Fruit fly (Drosophila melanogaster) whole organism, embryonic: ENCODE results near the gene CG3294.
A peak's percentile ranks its signal among the peaks of the same experiment; 100 is the strongest.

Experiments used
- Bgb ChIP-seq: fragments of 200-800 bp; sonication (Bioruptor generic); IDR thresholded peaks from 2 replicates; pipeline ENCODE4 v1.3.6; 2022; ENCODE audit warnings: missing biosample characterization, missing genetic modification characterization; ENCODE audit not compliant: partially characterized antibody
- CG10267 ChIP-seq: fragments of 200-800 bp; sonication (Bioruptor generic); optimal IDR thresholded peaks from 2 replicates; lab custom pipeline; 2018; ENCODE audit warnings: missing biosample characterization, mild to moderate bottlenecking, missing genetic modification characterization, moderate library complexity
- CG10462 ChIP-seq: fragments of 200-800 bp; sonication (Bioruptor generic); optimal IDR thresholded peaks from 2 replicates; lab custom pipeline; 2016; ENCODE audit warnings: missing biosample characterization, missing genetic modification characterization
- CG11093 ChIP-seq: fragments of 200-800 bp; sonication (Bioruptor generic); IDR thresholded peaks from 3 replicates; pipeline ENCODE4 v1.3.6; 2022; ENCODE audit warnings: missing biosample characterization, missing genetic modification characterization
- CG11398 ChIP-seq: fragments of 200-800 bp; sonication (Bioruptor generic); optimal IDR thresholded peaks from 2 replicates; lab custom pipeline; 2016; ENCODE audit warnings: missing biosample characterization, missing genetic modification characterization
- CG11723 ChIP-seq: fragments of 200-800 bp; sonication (Bioruptor generic); optimal IDR thresholded peaks from 2 replicates; lab custom pipeline; 2017; ENCODE audit warnings: missing biosample characterization, mild to moderate bottlenecking, missing genetic modification characterization
- CG12769 ChIP-seq: fragments of 200-800 bp; sonication (Bioruptor generic); optimal IDR thresholded peaks from 2 replicates; lab custom pipeline; 2019; ENCODE audit warnings: missing biosample characterization, mild to moderate bottlenecking, missing genetic modification characterization, moderate library complexity
- CG12942 ChIP-seq: fragments of 200-800 bp; sonication (Bioruptor generic); optimal IDR thresholded peaks from 3 replicates; lab custom pipeline; 2016; ENCODE audit warnings: missing biosample characterization, missing genetic modification characterization
- CG14050 ChIP-seq: fragments of 200-800 bp; sonication (Bioruptor generic); IDR thresholded peaks from 3 replicates; pipeline ENCODE4 v1.3.6; 2022; ENCODE audit warnings: missing biosample characterization, missing genetic modification characterization
- CG15073 ChIP-seq: fragments of 200-800 bp; sonication (Bioruptor generic); optimal IDR thresholded peaks from 2 replicates; lab custom pipeline; 2016; ENCODE audit warnings: missing biosample characterization, missing genetic modification characterization
- CG1529 ChIP-seq: fragments of 200-800 bp; sonication (Bioruptor generic); optimal IDR thresholded peaks from 3 replicates; lab custom pipeline; 2018; ENCODE audit warnings: missing biosample characterization, missing genetic modification characterization
- CG16813 ChIP-seq: fragments of 200-800 bp; sonication (Bioruptor generic); IDR thresholded peaks from 3 replicates; pipeline ENCODE4 v1.3.6; 2022; ENCODE audit warnings: missing biosample characterization, missing genetic modification characterization; ENCODE audit not compliant: partially characterized antibody
- CG17385 ChIP-seq: fragments of 200-800 bp; sonication (Bioruptor generic); optimal IDR thresholded peaks from 3 replicates; lab custom pipeline; 2018; ENCODE audit warnings: missing biosample characterization, mild to moderate bottlenecking, missing genetic modification characterization
- CG17612 ChIP-seq: fragments of 200-800 bp; sonication (Bioruptor generic); IDR thresholded peaks from 2 replicates; pipeline ENCODE4 v1.3.6; 2022; ENCODE audit warnings: missing biosample characterization, missing genetic modification characterization
- CG18619 ChIP-seq: fragments of 200-800 bp; sonication (Bioruptor generic); optimal IDR thresholded peaks from 3 replicates; lab custom pipeline; 2017; ENCODE audit warnings: missing biosample characterization, mild to moderate bottlenecking, missing genetic modification characterization
- CG18764 ChIP-seq: fragments of 200-800 bp; sonication (Bioruptor generic); optimal IDR thresholded peaks from 3 replicates; lab custom pipeline; 2016; ENCODE audit warnings: missing biosample characterization, missing genetic modification characterization
- CG2889 ChIP-seq: fragments of 200-800 bp; sonication (Bioruptor generic); IDR thresholded peaks from 3 replicates; pipeline ENCODE4 v1.3.6; 2022; ENCODE audit warnings: missing biosample characterization, missing genetic modification characterization
- CG42726 ChIP-seq: fragments of 200-800 bp; sonication (Bioruptor generic); IDR thresholded peaks from 2 replicates; pipeline ENCODE4 v1.3.6; 2022; ENCODE audit warnings: missing biosample characterization, missing genetic modification characterization; ENCODE audit not compliant: partially characterized antibody
- CG4820 ChIP-seq: fragments of 200-800 bp; sonication (Bioruptor generic); optimal IDR thresholded peaks from 3 replicates; lab custom pipeline; 2016; ENCODE audit warnings: missing biosample characterization, missing genetic modification characterization
- CG7372 ChIP-seq: fragments of 200-800 bp; sonication (Bioruptor generic); IDR thresholded peaks from 2 replicates; pipeline ENCODE4 v1.3.6; 2022; ENCODE audit warnings: missing biosample characterization, missing genetic modification characterization
- Deaf1 ChIP-seq: fragments of 200-800 bp; optimal IDR thresholded peaks from 3 replicates; lab custom pipeline; 2019; ENCODE audit warnings: missing biosample characterization, mild to moderate bottlenecking, missing genetic modification characterization, moderate library complexity
- Dfd ChIP-seq, 2 experiments: fragments of >200 bp; optimal IDR thresholded peaks; 2 replicates each; lab custom pipeline; 2017; ENCODE audit warnings: missing biosample characterization in 2 of 2, missing genetic modification characterization in 2 of 2
- Dll ChIP-seq: fragments of 200-800 bp; sonication (Bioruptor generic); IDR thresholded peaks from 4 replicates; pipeline ENCODE4 v1.3.6; 2022; ENCODE audit warnings: missing biosample characterization, missing genetic modification characterization; ENCODE audit not compliant: partially characterized antibody
- Ets65A ChIP-seq: fragments of 200-800 bp; sonication (Bioruptor generic); peaks from one replicate; lab custom pipeline; 2016; ENCODE audit warnings: missing biosample characterization, missing genetic modification characterization
- Hsf ChIP-seq: fragments of 200-800 bp; sonication (Bioruptor generic); optimal IDR thresholded peaks from 3 replicates; lab custom pipeline; 2016; ENCODE audit warnings: missing biosample characterization, missing genetic modification characterization
- NC2α ChIP-seq: fragments of 200-800 bp; sonication (Bioruptor generic); optimal IDR thresholded peaks from 2 replicates; lab custom pipeline; 2016; ENCODE audit warnings: missing biosample characterization, missing genetic modification characterization
- Side ChIP-seq: fragments of 200-800 bp; sonication (Bioruptor generic); optimal IDR thresholded peaks from 2 replicates; lab custom pipeline; 2016; ENCODE audit warnings: missing biosample characterization, missing genetic modification characterization
- Ssrp ChIP-seq: fragments of 200-800 bp; sonication (Bioruptor generic); optimal IDR thresholded peaks from 2 replicates; lab custom pipeline; 2018; ENCODE audit warnings: missing biosample characterization, mild to moderate bottlenecking, missing genetic modification characterization, moderate library complexity
- ap ChIP-seq: fragments of 200-800 bp; sonication (Bioruptor generic); IDR thresholded peaks from 2 replicates; pipeline ENCODE4 v1.3.6; 2022; ENCODE audit warnings: missing biosample characterization, missing genetic modification characterization
- bsh ChIP-seq, 2 experiments: fragments of 200-800 bp; sonication (Bioruptor generic); optimal IDR thresholded peaks; 2 replicates each; lab custom pipeline; 2017 to 2018; ENCODE audit warnings: mild to moderate bottlenecking in 2 of 2, missing biosample characterization in 2 of 2, missing genetic modification characterization in 2 of 2, moderate library complexity in 1 of 2
- cas ChIP-seq: fragments of 200-800 bp; sonication (Bioruptor generic); IDR thresholded peaks from 2 replicates; pipeline ENCODE4 v1.3.6; 2022; ENCODE audit warnings: missing biosample characterization, missing genetic modification characterization
- crol ChIP-seq: fragments of 200-800 bp; sonication (Bioruptor generic); IDR thresholded peaks from 2 replicates; pipeline ENCODE4 v1.3.6; 2022; ENCODE audit warnings: missing biosample characterization, missing genetic modification characterization
- da ChIP-seq: fragments of 200-800 bp; sonication (Bioruptor generic); optimal IDR thresholded peaks from 2 replicates; lab custom pipeline; 2016; ENCODE audit warnings: missing biosample characterization, missing genetic modification characterization
- dan ChIP-seq: fragments of 200-800 bp; sonication (Bioruptor generic); IDR thresholded peaks from 2 replicates; pipeline ENCODE4 v1.3.6; 2022; ENCODE audit warnings: missing biosample characterization, missing genetic modification characterization
- emc ChIP-seq: fragments of 200-800 bp; sonication (Bioruptor generic); optimal IDR thresholded peaks from 2 replicates; lab custom pipeline; 2016; ENCODE audit warnings: missing biosample characterization, missing genetic modification characterization
- eyg ChIP-seq: fragments of 200-800 bp; sonication (Bioruptor generic); optimal IDR thresholded peaks from 3 replicates; lab custom pipeline; 2016; ENCODE audit warnings: missing biosample characterization, missing genetic modification characterization
- gfzf ChIP-seq: fragments of 200-800 bp; sonication (Bioruptor generic); optimal IDR thresholded peaks from 2 replicates; lab custom pipeline; 2016; ENCODE audit warnings: missing biosample characterization, mild to moderate bottlenecking, missing genetic modification characterization, moderate library complexity
- grn ChIP-seq: fragments of 200-800 bp; sonication (Bioruptor generic); optimal IDR thresholded peaks from 3 replicates; lab custom pipeline; 2017; ENCODE audit warnings: missing biosample characterization, missing genetic modification characterization
- kah ChIP-seq: fragments of 200-800 bp; sonication (Bioruptor generic); optimal IDR thresholded peaks from 2 replicates; lab custom pipeline; 2018; ENCODE audit warnings: missing biosample characterization, mild to moderate bottlenecking, missing genetic modification characterization
- ken ChIP-seq: fragments of 200-800 bp; sonication (Bioruptor generic); IDR thresholded peaks from 3 replicates; pipeline ENCODE4 v1.3.6; 2022; ENCODE audit warnings: missing biosample characterization, missing genetic modification characterization
- maf-S ChIP-seq: fragments of 200-800 bp; sonication (Bioruptor generic); optimal IDR thresholded peaks from 2 replicates; lab custom pipeline; 2016; ENCODE audit warnings: missing biosample characterization, missing genetic modification characterization
- nom ChIP-seq: fragments of 200-800 bp; sonication (Bioruptor generic); optimal IDR thresholded peaks from 2 replicates; lab custom pipeline; 2017; ENCODE audit warnings: missing biosample characterization, missing genetic modification characterization, mild to moderate bottlenecking, moderate library complexity, missing genetic modification reagents
- psq ChIP-seq: fragments of 200-800 bp; sonication (Bioruptor generic); optimal IDR thresholded peaks from 2 replicates; lab custom pipeline; 2017; ENCODE audit warnings: missing biosample characterization, missing genetic modification characterization
- salm ChIP-seq: fragments of 200-800 bp; sonication (Bioruptor generic); optimal IDR thresholded peaks from 2 replicates; lab custom pipeline; 2018; ENCODE audit warnings: missing biosample characterization, mild to moderate bottlenecking, missing genetic modification characterization
- scrt ChIP-seq: fragments of 200-800 bp; sonication (Bioruptor generic); optimal IDR thresholded peaks from 2 replicates; lab custom pipeline; 2018; ENCODE audit warnings: missing biosample characterization, mild to moderate bottlenecking, missing genetic modification characterization, moderate library complexity
- sens ChIP-seq: fragments of 200-800 bp; sonication (Bioruptor generic); peaks from one replicate; lab custom pipeline; 2016; ENCODE audit warnings: missing biosample characterization, missing genetic modification characterization
- seq ChIP-seq: fragments of 200-800 bp; sonication (Bioruptor generic); IDR thresholded peaks from 2 replicates; pipeline ENCODE4 v1.3.6; 2022; ENCODE audit warnings: missing biosample characterization, missing genetic modification characterization
- sna ChIP-seq: fragments of 200-800 bp; sonication (Bioruptor generic); IDR thresholded peaks from 2 replicates; pipeline ENCODE4 v1.3.6; 2022; ENCODE audit warnings: missing biosample characterization, missing genetic modification characterization; ENCODE audit not compliant: partially characterized antibody
- sr ChIP-seq: fragments of 200-800 bp; sonication (Bioruptor generic); IDR thresholded peaks from 3 replicates; pipeline ENCODE4 v1.3.6; 2022; ENCODE audit warnings: missing biosample characterization, missing genetic modification characterization
- stc ChIP-seq: fragments of 200-800 bp; sonication (Bioruptor generic); IDR thresholded peaks from 2 replicates; pipeline ENCODE4 v1.3.6; 2022; ENCODE audit warnings: missing biosample characterization, missing genetic modification characterization
- tna ChIP-seq: fragments of 200-800 bp; sonication (Bioruptor generic); IDR thresholded peaks from 2 replicates; pipeline ENCODE4 v1.3.6; 2022; ENCODE audit warnings: missing biosample characterization, missing genetic modification characterization; ENCODE audit not compliant: partially characterized antibody
- vfl ChIP-seq: fragments of 200-800 bp; sonication (Bioruptor generic); optimal IDR thresholded peaks from 2 replicates; lab custom pipeline; 2016; ENCODE audit warnings: missing biosample characterization, missing genetic modification characterization
- vvl ChIP-seq: fragments of 200-800 bp; sonication (Bioruptor generic); IDR thresholded peaks from 2 replicates; pipeline ENCODE4 v1.3.6; 2022; ENCODE audit warnings: missing biosample characterization, missing genetic modification characterization
- zfh2 ChIP-seq: fragments of 200-800 bp; sonication (Bioruptor generic); optimal IDR thresholded peaks from 2 replicates; lab custom pipeline; 2016; ENCODE audit warnings: missing biosample characterization, missing genetic modification characterization

The CG3294 gene

dm6 chr2L:4813023-4813339, 18.6 kb downstream of the CG3294 start (continued):
- TF ChIP-seq gfzf: no peak
- no peak for TF ChIP-seq cas (GFP tag; lab: Robert Waterston, UW)
- TF ChIP-seq CG11398 (GFP tag; lab: Kevin White, UChicago): no peak
- no peak for TF ChIP-seq CG10462
- TF ChIP-seq eyg (GFP tag; lab: Kevin White, UChicago): no peak
- 0 out of 3 replicates have a peak, but pooled peaks have one; percentile 3 for TF ChIP-seq sr (GFP tag; lab: Robert Waterston, UW)
- TF ChIP-seq CG4820 (GFP tag; lab: Kevin White, UChicago): no peak
- TF ChIP-seq ken: 0 out of 3 replicates have a peak, but pooled peaks have one; percentile 14
- no peak for TF ChIP-seq CG1529 (GFP tag; lab: Kevin White, UChicago)
- TF ChIP-seq seq (GFP tag; lab: Robert Waterston, UW): no peak
- TF ChIP-seq Deaf1 (tag; lab: Kevin White, UChicago): no peak
- TF ChIP-seq crol (GFP tag; lab: Robert Waterston, UW): no peak
- TF ChIP-seq scrt (GFP tag; lab: Kevin White, UChicago): no peak
- TF ChIP-seq CG42726 (GFP tag; lab: Robert Waterston, UW): no peak
- no peak for TF ChIP-seq stc (GFP tag; lab: Robert Waterston, UW)
- no peak for TF ChIP-seq CG15073
- TF ChIP-seq ap: no peak
- peak; percentile 40 for TF ChIP-seq sens (GFP tag; lab: Kevin White, UChicago)
- TF ChIP-seq dan (GFP tag; lab: Robert Waterston, UW): no peak
- TF ChIP-seq Dll (GFP tag; lab: Robert Waterston, UW): no peak
- peak; percentile 74 for TF ChIP-seq vvl (GFP tag; lab: Robert Waterston, UW)
- TF ChIP-seq maf-S (GFP tag; lab: Kevin White, UChicago): no peak
- no peak for TF ChIP-seq zfh2 (GFP tag; lab: Kevin White, UChicago)
- peak; percentile 48 for TF ChIP-seq CG18764 (GFP tag; lab: Kevin White, UChicago)
- no peak for TF ChIP-seq NC2α (GFP tag; lab: Kevin White, UChicago)
- no peak for TF ChIP-seq vfl (GFP tag; lab: Kevin White, UChicago)
- TF ChIP-seq CG10267: no peak
- TF ChIP-seq Dfd (GFP tag; optimal IDR thresholded peaks at IDR 0.05; lab: Kevin White, UChicago): no peak
- TF ChIP-seq CG7372: no peak
- peak; percentile 22 for TF ChIP-seq da
- TF ChIP-seq Ets65A (GFP tag; lab: Kevin White, UChicago): peak; percentile 58
- TF ChIP-seq CG11723 (GFP tag; lab: Kevin White, UChicago): no peak
- TF ChIP-seq bsh (GFP tag; optimal IDR thresholded peaks at IDR 0.05; lab: Kevin White, UChicago): no peak
- TF ChIP-seq CG14050 (GFP tag; lab: Robert Waterston, UW): no peak
- TF ChIP-seq CG12942 (GFP tag; lab: Kevin White, UChicago): no peak
- no peak for TF ChIP-seq CG17385 (GFP tag; lab: Kevin White, UChicago)
- no peak for TF ChIP-seq nom (GFP tag; lab: Kevin White, UChicago)
- TF ChIP-seq CG16813 (GFP tag; lab: Robert Waterston, UW): no peak
- TF ChIP-seq grn: no peak
- no peak for TF ChIP-seq CG17612 (GFP tag; lab: Robert Waterston, UW)
- TF ChIP-seq, all 482 proteins: peak for 15

- TF ChIP-seq psq (GFP tag; lab: Kevin White, UChicago) (no peak), CG11093 (GFP tag; lab: Robert Waterston, UW) (no peak), Hsf (GFP tag; lab: Kevin White, UChicago) (no peak), emc (GFP tag; lab: Kevin White, UChicago) (no peak), CG18619 (no peak), Bgb (GFP tag; lab: Robert Waterston, UW) (peak; percentile 48; the same call in 1 of the 2 replicates), Ssrp (tag; lab: Kevin White, UChicago) (no peak), CG2889 (GFP tag; lab: Robert Waterston, UW) (no peak), sna (GFP tag; lab: Robert Waterston, UW) (peak; percentile 31; the same call in 1 of the 2 replicates), kah (GFP tag; lab: Kevin White, UChicago) (no peak), Side (no peak), salm (no peak), CG12769 (tag; lab: Kevin White, UChicago) (no peak), CG11723 (GFP tag; lab: Kevin White, UChicago) (no peak), tna (GFP tag; lab: Robert Waterston, UW) (0 out of 2 replicates have a peak, but pooled peaks have one; percentile 50)
These were observed 23.7 kb downstream of the CG3294 start, which contains the start of gene CG3225 for dm6 chr2L:4818056-4818455. Gene CG3225, minus strand, starts transcription at chr2L:4818245.
